Fruit fly (Drosophila melanogaster): ENCODE measurements around the gene CG5641.

DNA sequence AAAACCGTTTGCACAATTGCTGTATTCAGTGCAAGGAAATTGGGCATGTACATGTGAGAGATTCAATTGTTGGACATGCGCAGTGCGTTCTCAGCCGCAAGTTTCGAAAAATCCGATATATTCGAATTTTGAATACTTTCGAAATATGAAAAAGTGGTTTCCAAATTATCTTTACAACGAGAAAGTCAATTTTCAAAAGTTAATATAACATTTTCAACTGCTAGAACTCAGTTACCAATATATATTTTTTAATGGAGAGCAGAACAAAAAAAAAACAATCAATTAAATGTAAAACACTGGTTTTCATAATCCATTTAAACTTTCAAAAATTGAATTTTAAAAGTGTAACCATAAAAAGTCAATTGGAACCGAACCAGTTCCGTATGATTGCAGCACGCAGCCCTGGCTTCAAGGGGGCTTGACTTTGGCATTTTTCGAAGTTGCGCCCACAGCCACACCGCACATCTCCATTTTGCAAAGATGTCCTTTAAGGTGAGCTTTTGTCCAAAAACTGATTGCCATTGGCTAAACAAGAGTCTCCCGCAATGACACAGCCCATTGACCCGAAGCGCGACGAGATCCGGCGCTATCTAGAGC, 6.6 kb downstream of the CG5641 start, which contains the start of the genes Scgbeta and CG17202:
- no peak for TF ChIP-seq CG15336 (GFP tag; IDR thresholded peaks at IDR 0.05)
- no peak for TF ChIP-seq net (GFP tag; optimal IDR thresholded peaks at IDR 0.05)
- no peak for TF ChIP-seq Eip75B (GFP tag; optimal IDR thresholded peaks at IDR 0.05)
- TF ChIP-seq Met (GFP tag; optimal IDR thresholded peaks at IDR 0.05), result no peak
- no peak for TF ChIP-seq vri (GFP tag; optimal IDR thresholded peaks at IDR 0.05)
- no peak for TF ChIP-seq Hr38 (GFP tag; optimal IDR thresholded peaks at IDR 0.05)
- no peak for TF ChIP-seq OdsH (GFP tag; optimal IDR thresholded peaks at IDR 0.05)
- TF ChIP-seq Sox102F (GFP tag; optimal IDR thresholded peaks at IDR 0.05), result no peak
- no peak for TF ChIP-seq CG7368 (GFP tag; optimal IDR thresholded peaks at IDR 0.05)
- TF ChIP-seq CG16779 (tag; optimal IDR thresholded peaks at IDR 0.05), result no peak
- TF ChIP-seq ss (GFP tag; optimal IDR thresholded peaks at IDR 0.05), result no peak
- TF ChIP-seq Hr39 (GFP tag; optimal IDR thresholded peaks at IDR 0.05), result no peak
- TF ChIP-seq CG8319 (GFP tag; optimal IDR thresholded peaks at IDR 0.05), result no peak
